Fruit fly (Drosophila melanogaster) whole organism, prepupa: ENCODE data around the gene Tdh.
A peak's percentile ranks its signal among the peaks of the same experiment; 100 is the strongest.

ENCODE experiments used
- Blimp-1 ChIP-seq: fragments of 200-800 bp; sonication (Bioruptor generic); optimal IDR thresholded peaks from 3 replicates; lab custom pipeline; 2017; ENCODE audit warnings: missing biosample characterization, missing genetic modification characterization, mild to moderate bottlenecking, moderate library complexity, missing genetic modification reagents
- CG10631 ChIP-seq: fragments of 200-800 bp; sonication (Bioruptor generic); optimal IDR thresholded peaks from 2 replicates; lab custom pipeline; 2016; ENCODE audit warnings: missing biosample characterization, missing genetic modification characterization
- CG11902 ChIP-seq: fragments of 200-800 bp; sonication (Bioruptor generic); optimal IDR thresholded peaks from 3 replicates; lab custom pipeline; 2016; ENCODE audit warnings: missing biosample characterization, missing genetic modification characterization
- CG15336 ChIP-seq: fragments of 200-800 bp; sonication (Bioruptor generic); IDR thresholded peaks from 2 replicates; pipeline ENCODE4 v1.3.6; 2022; ENCODE audit warnings: missing biosample characterization, missing genetic modification characterization
- CG1621 ChIP-seq: fragments of 200-800 bp; sonication (Bioruptor generic); optimal IDR thresholded peaks from 3 replicates; lab custom pipeline; 2018; ENCODE audit warnings: missing biosample characterization, mild to moderate bottlenecking, missing genetic modification characterization
- CG16779 ChIP-seq: fragments of 200-800 bp; sonication (Bioruptor generic); optimal IDR thresholded peaks from 3 replicates; lab custom pipeline; 2017; ENCODE audit warnings: missing biosample characterization, mild to moderate bottlenecking, missing genetic modification characterization
- CG3032 ChIP-seq: fragments of 200-800 bp; optimal IDR thresholded peaks from 2 replicates; lab custom pipeline; 2019; ENCODE audit warnings: missing biosample characterization, mild to moderate bottlenecking, missing genetic modification characterization, moderate library complexity
- CG31627 ChIP-seq: fragments of 200-800 bp; sonication (Bioruptor generic); optimal IDR thresholded peaks from 3 replicates; lab custom pipeline; 2016; ENCODE audit warnings: missing biosample characterization, missing genetic modification characterization
- CG32006 ChIP-seq: fragments of 200-800 bp; sonication (Bioruptor generic); optimal IDR thresholded peaks from 3 replicates; lab custom pipeline; 2017; ENCODE audit warnings: missing biosample characterization, mild to moderate bottlenecking, missing genetic modification characterization
- CG34406 ChIP-seq: fragments of 200-800 bp; sonication (Bioruptor generic); optimal IDR thresholded peaks from 3 replicates; lab custom pipeline; 2016; ENCODE audit warnings: missing biosample characterization, missing genetic modification characterization
- CG3919 ChIP-seq: fragments of 200-800 bp; sonication (Bioruptor generic); optimal IDR thresholded peaks from 3 replicates; lab custom pipeline; 2016; ENCODE audit warnings: missing biosample characterization, missing genetic modification characterization
- CG4318 ChIP-seq: fragments of 200-800 bp; sonication (Bioruptor generic); optimal IDR thresholded peaks from 3 replicates; lab custom pipeline; 2017; ENCODE audit warnings: missing biosample characterization, mild to moderate bottlenecking, missing genetic modification characterization
- CG6163 ChIP-seq: fragments of 200-800 bp; sonication (Bioruptor generic); IDR thresholded peaks from 3 replicates; pipeline ENCODE4 v1.3.6; 2022; ENCODE audit warnings: missing biosample characterization, missing genetic modification characterization
- CG6276 ChIP-seq: fragments of 200-800 bp; sonication (Bioruptor generic); optimal IDR thresholded peaks from 2 replicates; lab custom pipeline; 2017; ENCODE audit warnings: missing biosample characterization, mild to moderate bottlenecking, missing genetic modification characterization
- CG6792 ChIP-seq: fragments of 200-800 bp; sonication (Bioruptor generic); optimal IDR thresholded peaks from 3 replicates; lab custom pipeline; 2016; ENCODE audit warnings: missing biosample characterization, missing genetic modification characterization
- CG6808 ChIP-seq: fragments of 200-800 bp; sonication (Bioruptor generic); optimal IDR thresholded peaks from 3 replicates; lab custom pipeline; 2017; ENCODE audit warnings: missing biosample characterization, missing genetic modification characterization, mild to moderate bottlenecking, moderate library complexity, missing genetic modification reagents
- CG6854 ChIP-seq: fragments of 200-800 bp; sonication (Bioruptor generic); optimal IDR thresholded peaks from 2 replicates; lab custom pipeline; 2017; ENCODE audit warnings: missing biosample characterization, mild to moderate bottlenecking, missing genetic modification characterization
- CG8119 ChIP-seq: fragments of 200-800 bp; sonication (Bioruptor generic); IDR thresholded peaks from 3 replicates; pipeline ENCODE4 v1.3.6; 2022; ENCODE audit warnings: missing biosample characterization, missing genetic modification characterization
- CG8632 ChIP-seq: fragments of 200-800 bp; sonication (Bioruptor generic); optimal IDR thresholded peaks from 3 replicates; lab custom pipeline; 2016; ENCODE audit warnings: missing biosample characterization, missing genetic modification characterization
- CG9139 ChIP-seq: fragments of 200-800 bp; sonication (Bioruptor generic); optimal IDR thresholded peaks from 3 replicates; lab custom pipeline; 2017; ENCODE audit warnings: missing biosample characterization, mild to moderate bottlenecking, missing genetic modification characterization
- Eip78C ChIP-seq: fragments of 200-800 bp; sonication (Bioruptor generic); peaks from one replicate; lab custom pipeline; 2016; ENCODE audit warnings: missing biosample characterization, missing genetic modification characterization
- Eip93F ChIP-seq: fragments of 200-800 bp; sonication (Bioruptor generic); optimal IDR thresholded peaks from 2 replicates; lab custom pipeline; 2016; ENCODE audit warnings: missing biosample characterization, mild to moderate bottlenecking, missing genetic modification characterization
- Ets21C ChIP-seq: fragments of 200-800 bp; sonication (Bioruptor generic); optimal IDR thresholded peaks from 3 replicates; lab custom pipeline; 2016; ENCODE audit warnings: missing biosample characterization, missing genetic modification characterization
- Ets96B ChIP-seq: fragments of 200-800 bp; optimal IDR thresholded peaks from 2 replicates; lab custom pipeline; 2019; ENCODE audit warnings: missing biosample characterization, mild to moderate bottlenecking, missing genetic modification characterization, moderate library complexity
- Gug ChIP-seq: fragments of 200-800 bp; sonication (Bioruptor generic); IDR thresholded peaks from 2 replicates; pipeline ENCODE4 v1.3.6; 2022; ENCODE audit warnings: missing biosample characterization, missing genetic modification characterization
- Hr38 ChIP-seq: sonication (Bioruptor generic); optimal IDR thresholded peaks from 2 replicates; lab custom pipeline; 2016; ENCODE audit warnings: missing biosample characterization, missing genetic modification characterization
- Hr39 ChIP-seq: fragments of 200-800 bp; sonication (Bioruptor generic); optimal IDR thresholded peaks from 2 replicates; lab custom pipeline; 2016; ENCODE audit warnings: missing biosample characterization, missing genetic modification characterization
- Hr4 ChIP-seq: fragments of 200-800 bp; sonication (Bioruptor generic); optimal IDR thresholded peaks from 3 replicates; lab custom pipeline; 2016; ENCODE audit warnings: missing biosample characterization, missing genetic modification characterization
- Lpt ChIP-seq: fragments of 200-800 bp; sonication (Bioruptor generic); optimal IDR thresholded peaks from 3 replicates; lab custom pipeline; 2016; ENCODE audit warnings: missing biosample characterization, missing genetic modification characterization
- Met ChIP-seq: fragments of 200-800 bp; sonication (Bioruptor generic); optimal IDR thresholded peaks from 3 replicates; lab custom pipeline; 2016; ENCODE audit warnings: missing biosample characterization, missing genetic modification characterization
- Smox ChIP-seq: fragments of 200-800 bp; sonication (Bioruptor generic); optimal IDR thresholded peaks from 3 replicates; lab custom pipeline; 2016; ENCODE audit warnings: missing biosample characterization, missing genetic modification characterization
- Sox102F ChIP-seq: fragments of 200-800 bp; sonication (Bioruptor generic); optimal IDR thresholded peaks from 2 replicates; lab custom pipeline; 2016; ENCODE audit warnings: missing biosample characterization, mild to moderate bottlenecking, missing genetic modification characterization
- achi ChIP-seq: fragments of 200-800 bp; sonication (Bioruptor generic); optimal IDR thresholded peaks from 3 replicates; lab custom pipeline; 2016; ENCODE audit warnings: missing biosample characterization, missing genetic modification characterization
- acj6 ChIP-seq: fragments of 200-800 bp; sonication (Bioruptor generic); optimal IDR thresholded peaks from 3 replicates; lab custom pipeline; 2016; ENCODE audit warnings: missing biosample characterization, missing genetic modification characterization
- cyc ChIP-seq: fragments of 200-800 bp; sonication (Bioruptor generic); optimal IDR thresholded peaks from 3 replicates; lab custom pipeline; 2016; ENCODE audit warnings: missing biosample characterization, missing genetic modification characterization
- dac ChIP-seq: fragments of 200-800 bp; sonication (Bioruptor generic); optimal IDR thresholded peaks from 2 replicates; lab custom pipeline; 2017; ENCODE audit warnings: missing biosample characterization, mild to moderate bottlenecking, missing genetic modification characterization
- dsx ChIP-seq: fragments of 200-800 bp; optimal IDR thresholded peaks from 3 replicates; lab custom pipeline; 2019; ENCODE audit warnings: missing biosample characterization, mild to moderate bottlenecking, missing genetic modification characterization, moderate library complexity; ENCODE audit not compliant: poor library complexity, severe bottlenecking
- eg ChIP-seq: fragments of 200-800 bp; sonication (Bioruptor generic); IDR thresholded peaks from 3 replicates; pipeline ENCODE4 v1.3.6; 2022; ENCODE audit warnings: missing biosample characterization, missing genetic modification characterization
- esn ChIP-seq: fragments of 200-800 bp; sonication (Bioruptor generic); optimal IDR thresholded peaks from 2 replicates; lab custom pipeline; 2016; ENCODE audit warnings: missing biosample characterization, mild to moderate bottlenecking, missing genetic modification characterization, moderate library complexity
- fkh ChIP-seq: fragments of 200-800 bp; sonication (Bioruptor generic); optimal IDR thresholded peaks from 3 replicates; lab custom pipeline; 2017; ENCODE audit warnings: missing biosample characterization, mild to moderate bottlenecking, missing genetic modification characterization, moderate library complexity
- net ChIP-seq: fragments of 200-800 bp; sonication (Bioruptor generic); optimal IDR thresholded peaks from 3 replicates; lab custom pipeline; 2016; ENCODE audit warnings: missing biosample characterization, missing genetic modification characterization
- pdm3 ChIP-seq: fragments of 200-800 bp; sonication (Bioruptor generic); optimal IDR thresholded peaks from 3 replicates; lab custom pipeline; 2016; ENCODE audit warnings: missing biosample characterization, missing genetic modification characterization
- spab ChIP-seq: fragments of 200-800 bp; sonication (Bioruptor generic); optimal IDR thresholded peaks from 2 replicates; lab custom pipeline; 2017; ENCODE audit warnings: missing biosample characterization, mild to moderate bottlenecking, missing genetic modification characterization, missing genetic modification reagents
- svp ChIP-seq: fragments of 200-800 bp; sonication (Bioruptor generic); peaks from one replicate; lab custom pipeline; 2016; ENCODE audit warnings: missing biosample characterization, missing genetic modification characterization
- vri ChIP-seq: fragments of 200-800 bp; sonication (Bioruptor generic); optimal IDR thresholded peaks from 3 replicates; lab custom pipeline; 2016; ENCODE audit warnings: missing biosample characterization, mild to moderate bottlenecking, missing genetic modification characterization

Tdh gene

dm6 chr3L:20447957-20448356 is 18.8 kb upstream of the Tdh start:
- peak; percentile 7 for TF ChIP-seq dsx
- TF ChIP-seq vri = peak; percentile 65
- no peak for TF ChIP-seq spab
- TF ChIP-seq Lpt (GFP tag; lab: Kevin White, UChicago) = no peak
- no peak for TF ChIP-seq CG8119 (GFP tag; lab: Robert Waterston, UW)
- TF ChIP-seq Sox102F = peak; percentile 18
- peak; percentile 30 for TF ChIP-seq Smox
- peak; percentile 28 for TF ChIP-seq Eip93F (GFP tag; lab: Kevin White, UChicago)
- no peak for TF ChIP-seq net (GFP tag; lab: Kevin White, UChicago)
- peak; percentile 42 for TF ChIP-seq esn (GFP tag; lab: Kevin White, UChicago)
- TF ChIP-seq fkh (GFP tag; lab: Kevin White, UChicago) = peak; percentile 81
- TF ChIP-seq pdm3 (GFP tag; lab: Kevin White, UChicago) = no peak
- peak; percentile 70 for TF ChIP-seq Eip78C (GFP tag; lab: Kevin White, UChicago)
- no peak for TF ChIP-seq Hr39
- TF ChIP-seq CG34406 (GFP tag; lab: Kevin White, UChicago) = peak; percentile 32
- peak; percentile 60 for TF ChIP-seq Blimp-1
- TF ChIP-seq Met (GFP tag; lab: Kevin White, UChicago) = peak; percentile 23
- TF ChIP-seq CG6854 (GFP tag; lab: Kevin White, UChicago) = peak; percentile 73
- peak; percentile 32 for TF ChIP-seq CG8632
- peak; percentile 11 for TF ChIP-seq svp
- TF ChIP-seq, all 60 proteins: peak for 14

- TF ChIP-seq Gug = no peak
- TF ChIP-seq svp = peak; percentile 49
Observed at dm6 chr3L:20448773-20449172, 18.0 kb upstream of the Tdh start.

- TF ChIP-seq Blimp-1 = peak; percentile 11
- no peak for TF ChIP-seq CG16779
- TF ChIP-seq eg = no peak; the same call in 2 of the 3 replicates
- peak; percentile 12 for TF ChIP-seq Hr4 (GFP tag; lab: Kevin White, UChicago)
- TF ChIP-seq achi = peak; percentile 57
- no peak for TF ChIP-seq spab
- TF ChIP-seq net (GFP tag; lab: Kevin White, UChicago) = no peak
- TF ChIP-seq Hr38 (GFP tag; lab: Kevin White, UChicago) = no peak
- no peak for TF ChIP-seq CG6808 (GFP tag; lab: Kevin White, UChicago)
- no peak for TF ChIP-seq Met (GFP tag; lab: Kevin White, UChicago)
- TF ChIP-seq CG15336 (GFP tag; lab: Robert Waterston, UW) = 0 out of 2 replicates have a peak, but pooled peaks have one; percentile 21
- peak; percentile 52 for TF ChIP-seq CG31627 (GFP tag; lab: Kevin White, UChicago)
- TF ChIP-seq Eip93F (GFP tag; lab: Kevin White, UChicago) = no peak
- no peak for TF ChIP-seq CG6854 (GFP tag; lab: Kevin White, UChicago)
- peak; percentile 1 for TF ChIP-seq Sox102F
- peak; percentile 63 for TF ChIP-seq CG32006
- peak; percentile 79 for TF ChIP-seq CG3032 (tag; lab: Kevin White, UChicago)
- no peak for TF ChIP-seq CG6276
- peak; percentile 33 for TF ChIP-seq CG8632
- peak; percentile 84 for TF ChIP-seq svp
- peak; percentile 53 for TF ChIP-seq CG11902
- TF ChIP-seq Hr39 = peak; percentile 48
- no peak for TF ChIP-seq fkh (GFP tag; lab: Kevin White, UChicago)
- TF ChIP-seq CG3919 = peak; percentile 68
- no peak for TF ChIP-seq CG1621 (tag; lab: Kevin White, UChicago)
- TF ChIP-seq CG6792 (GFP tag; lab: Kevin White, UChicago) = peak; percentile 48
- TF ChIP-seq CG9139 (GFP tag; lab: Kevin White, UChicago) = no peak
- peak; percentile 58 for TF ChIP-seq acj6 (GFP tag; lab: Kevin White, UChicago)
- peak; percentile 74 for TF ChIP-seq cyc (GFP tag; lab: Kevin White, UChicago)
- TF ChIP-seq Ets96B (tag; lab: Kevin White, UChicago) = peak; percentile 71
- peak; percentile 82 for TF ChIP-seq CG10631
- peak; percentile 42; the same call in 1 of the 3 replicates for TF ChIP-seq CG6163 (GFP tag; lab: Robert Waterston, UW)
- no peak for TF ChIP-seq dac (GFP tag; lab: Kevin White, UChicago)
- no peak for TF ChIP-seq Eip78C (GFP tag; lab: Kevin White, UChicago)
- TF ChIP-seq dsx = no peak
- TF ChIP-seq Ets21C (GFP tag; lab: Kevin White, UChicago) = no peak
- TF ChIP-seq CG4318 (GFP tag; lab: Kevin White, UChicago) = peak; percentile 49
Observed at dm6 chr3L:20452813-20453682, 13.7 kb upstream of the Tdh start, which contains the start of gene CG5199. Gene CG5199 (minus strand): TSS chr3L:20452864.
